Worm (Caenorhabditis elegans): ENCODE data around the gene srx-29.

The srx-29 gene

ce11 chrV:15664053-15664661 is 33.8 kb downstream of the srx-29 start:
- TF ChIP-seq ceh-18 (tag; optimal IDR thresholded peaks at IDR 0.05) (peak; percentile 20), lim-6 (tag; optimal IDR thresholded peaks at IDR 0.05) (no peak), K02D7.2 (tag; optimal IDR thresholded peaks at IDR 0.05) (no peak), ceh-14 (tag; optimal IDR thresholded peaks at IDR 0.05) (no peak), npax-4 (tag; optimal IDR thresholded peaks at IDR 0.05) (no peak), syd-9 (tag; optimal IDR thresholded peaks at IDR 0.05) (no peak), rnt-1 (tag; optimal IDR thresholded peaks at IDR 0.05) (peak; percentile 17), dve-1 (tag; optimal IDR thresholded peaks at IDR 0.05) (peak; percentile 57), sdc-2 (tag; optimal IDR thresholded peaks at IDR 0.05) (no peak), ceh-31 (tag; optimal IDR thresholded peaks at IDR 0.05) (peak; percentile 22), ztf-16 (tag; optimal IDR thresholded peaks at IDR 0.05) (no peak), F13H6.1 (tag; optimal IDR thresholded peaks at IDR 0.05) (no peak), unc-42 (tag; optimal IDR thresholded peaks at IDR 0.05) (no peak), ets-4 (tag; optimal IDR thresholded peaks at IDR 0.05) (no peak), unc-55 (GFP tag; optimal IDR thresholded peaks at IDR 0.05) (peak; percentile 60), pha-2 (tag; optimal IDR thresholded peaks at IDR 0.05) (no peak), sox-2 (GFP tag; IDR thresholded peaks at IDR 0.05) (no peak), eyg-1 (tag; optimal IDR thresholded peaks at IDR 0.05) (no peak), pax-1 (tag; optimal IDR thresholded peaks at IDR 0.05) (peak; percentile 62), hlh-8 (tag; optimal IDR thresholded peaks at IDR 0.05) (no peak), pqm-1 (tag; optimal IDR thresholded peaks at IDR 0.05) (no peak), nfya-1 (tag; optimal IDR thresholded peaks at IDR 0.05) (no peak)

- no peak for TF ChIP-seq pat-9 (tag; optimal IDR thresholded peaks at IDR 0.05)
- no peak for TF ChIP-seq pax-1 (tag; optimal IDR thresholded peaks at IDR 0.05)
- no peak for TF ChIP-seq hlh-13 (GFP tag; optimal IDR thresholded peaks at IDR 0.05)
- no peak for TF ChIP-seq dmd-4 (tag; optimal IDR thresholded peaks at IDR 0.05; ENCODE audit: borderline replicate concordance)
- no peak for TF ChIP-seq che-1 (tag; optimal IDR thresholded peaks at IDR 0.05)
- no peak for TF ChIP-seq ceh-30 (tag; optimal IDR thresholded peaks at IDR 0.05)
- no peak for TF ChIP-seq ceh-31 (tag; optimal IDR thresholded peaks at IDR 0.05)
- TF ChIP-seq ttx-3 (tag; optimal IDR thresholded peaks at IDR 0.05), result no peak
- no peak for TF ChIP-seq ceh-34 (tag; optimal IDR thresholded peaks at IDR 0.05)
- no peak for TF ChIP-seq sox-2 (GFP tag; IDR thresholded peaks at IDR 0.05)
- no peak for TF ChIP-seq madf-2 (tag; optimal IDR thresholded peaks at IDR 0.05)
- TF ChIP-seq ahr-1 (tag; optimal IDR thresholded peaks at IDR 0.05), result no peak
- no peak for TF ChIP-seq elt-2 (tag; optimal IDR thresholded peaks at IDR 0.05)
- no peak for TF ChIP-seq syd-9 (tag; optimal IDR thresholded peaks at IDR 0.05)
- no peak for TF ChIP-seq tbx-7 (tag; optimal IDR thresholded peaks at IDR 0.05)
- TF ChIP-seq K02D7.2 (tag; optimal IDR thresholded peaks at IDR 0.05), result no peak
- no peak for TF ChIP-seq Y22D7AL.16 (tag; optimal IDR thresholded peaks at IDR 0.05)
- TF ChIP-seq pag-3 (tag; optimal IDR thresholded peaks at IDR 0.05; ENCODE audit: borderline replicate concordance), result no peak
- TF ChIP-seq mec-3 (tag; optimal IDR thresholded peaks at IDR 0.05; ENCODE audit: borderline replicate concordance), result no peak
- TF ChIP-seq eyg-1 (tag; optimal IDR thresholded peaks at IDR 0.05), result no peak
Measured at ce11 chrV:15661580-15661979, 36.4 kb downstream of the srx-29 start.

ce11 chrV:15661003-15661402 is 37.0 kb downstream of the srx-29 start:
- TF ChIP-seq fkh-6 (tag; optimal IDR thresholded peaks at IDR 0.05) (no peak), hlh-6 (tag; optimal IDR thresholded peaks at IDR 0.05) (no peak), pqm-1 (tag; optimal IDR thresholded peaks at IDR 0.05) (no peak), ttx-3 (tag; optimal IDR thresholded peaks at IDR 0.05) (no peak), K09A11.1 (tag; optimal IDR thresholded peaks at IDR 0.05; ENCODE audit: insufficient read depth) (no peak), ceh-34 (tag; optimal IDR thresholded peaks at IDR 0.05) (no peak), rnt-1 (tag; optimal IDR thresholded peaks at IDR 0.05) (peak; percentile 22)
